Worm (Caenorhabditis elegans) whole organism, L4/young adult: ENCODE results near the gene F43C1.5.

Experiments used
- W03F9.2 ChIP-seq: fragments of 150-350 bp; optimal IDR thresholded peaks from 2 replicates; lab custom pipeline; 2014; ENCODE audit warnings: missing biosample characterization, missing genetic modification characterization
- dao-5 ChIP-seq: sonication (generic microtip); optimal IDR thresholded peaks from 2 replicates; lab custom pipeline; 2016; ENCODE audit warnings: missing genotype, missing genetic modification characterization, moderate library complexity, missing compliant biosample characterization
- him-1 ChIP-seq: sonication (generic microtip); optimal IDR thresholded peaks from 2 replicates; lab custom pipeline; 2016; ENCODE audit warnings: missing genotype, missing genetic modification reagents, missing genetic modification characterization, missing compliant biosample characterization

Gene F43C1.5

DNA sequence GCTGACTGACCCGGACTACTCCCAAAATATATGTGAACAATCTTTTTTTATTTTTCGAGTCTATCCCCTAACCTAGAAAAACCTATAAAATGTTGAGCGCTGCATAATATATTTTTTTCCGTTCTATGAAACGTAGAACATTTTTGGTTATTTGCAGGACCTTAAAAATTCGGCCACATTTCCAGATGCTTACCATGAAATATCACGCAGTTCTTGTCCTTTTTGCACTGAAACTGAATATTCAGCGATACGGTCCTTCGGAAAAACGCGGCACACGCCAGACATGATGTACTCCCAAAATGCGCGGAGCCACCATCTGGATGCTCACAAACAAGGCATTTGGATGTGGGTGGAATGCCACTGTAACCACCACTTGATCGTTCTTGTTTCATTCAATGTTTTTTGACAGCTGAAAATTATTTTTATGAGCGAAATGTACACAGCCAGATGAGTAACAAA, 3.9 kb downstream of the F43C1.5 start, which contains the start of gene nhr-20:
Gene nhr-20 (minus strand): TSS at position 409 of the 459 bp plus-strand sequence.
- TF ChIP-seq him-1 = no peak
- no peak for TF ChIP-seq W03F9.2 (tag; lab: Kevin White, UChicago)
- TF ChIP-seq dao-5 (tag; lab: Kevin White, UChicago) = no peak

DNA sequence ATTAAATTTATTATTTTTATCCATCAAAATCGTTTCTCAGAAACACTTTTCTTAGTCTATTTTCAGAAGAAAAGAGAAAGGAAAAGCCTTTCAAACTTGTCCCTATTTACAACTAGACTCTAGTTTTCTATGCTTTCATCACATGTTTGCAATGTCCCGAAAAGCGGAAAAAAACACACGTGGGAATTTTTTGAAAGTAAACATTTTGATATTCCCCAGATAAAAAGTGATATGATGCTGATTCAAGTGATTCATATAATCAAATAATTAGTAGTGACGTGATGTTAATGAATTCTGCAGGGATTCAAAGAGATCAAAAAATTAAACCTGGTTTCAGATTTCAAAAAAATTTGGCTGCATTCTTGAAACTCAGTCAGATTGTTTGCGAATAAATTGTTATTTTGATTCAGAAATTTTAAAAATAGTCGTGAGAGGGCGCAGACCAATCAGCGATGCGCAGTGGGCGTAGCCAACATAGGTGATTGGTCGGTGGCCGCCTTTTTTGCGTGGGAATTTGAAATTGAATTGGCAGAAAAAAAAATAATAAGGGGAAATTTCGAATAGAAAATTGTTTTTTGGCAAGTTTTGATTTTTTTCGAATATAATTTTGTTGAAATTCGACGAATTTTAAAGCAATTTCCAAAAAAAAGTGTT, 5.8 kb downstream of the F43C1.5 start:
- TF ChIP-seq dao-5 (tag; lab: Kevin White, UChicago) (no peak), him-1 (no peak)

DNA sequence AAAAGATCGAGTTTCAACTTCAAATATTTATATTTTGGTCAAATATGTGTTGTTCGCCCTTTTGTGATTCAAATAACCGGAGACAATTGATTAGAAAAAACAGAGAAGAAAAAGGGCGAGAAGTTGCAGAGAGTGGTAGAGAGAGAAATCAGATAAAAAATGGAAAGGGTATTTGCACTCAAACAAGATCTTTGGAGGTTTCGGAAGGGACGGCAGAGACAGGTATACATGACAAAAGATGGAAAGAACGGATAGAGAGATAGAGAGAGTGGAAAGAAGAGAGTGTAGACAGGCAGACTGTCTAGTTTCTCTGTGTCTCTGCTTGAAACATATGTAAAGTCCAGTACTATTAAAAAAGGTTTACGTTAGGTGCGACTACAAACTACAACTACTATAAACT, 7.2 kb downstream of the F43C1.5 start:
- no peak for TF ChIP-seq W03F9.2 (tag; lab: Kevin White, UChicago)
- no peak for TF ChIP-seq him-1

DNA sequence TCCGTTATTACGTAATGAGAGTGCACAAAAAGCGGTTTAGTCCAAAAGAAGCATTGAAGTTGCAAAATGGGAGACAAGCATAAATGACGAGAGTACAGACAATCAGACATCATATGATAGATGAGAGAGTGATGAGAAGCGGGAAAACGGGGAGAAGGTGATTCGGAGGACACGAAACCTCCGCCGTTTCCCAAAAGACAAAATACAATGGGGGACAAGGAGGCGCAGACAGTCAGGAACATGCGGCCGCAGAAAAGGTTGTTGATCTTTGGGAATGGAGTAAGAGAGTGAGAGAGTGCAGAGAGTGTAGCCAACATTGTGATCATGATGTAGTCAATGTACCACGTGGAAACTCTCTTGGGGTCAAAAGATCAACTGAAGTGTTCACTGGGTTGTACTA, 8.7 kb downstream of the F43C1.5 start:
- peak; percentile 31 for TF ChIP-seq him-1
- no peak for TF ChIP-seq dao-5 (tag; lab: Kevin White, UChicago)
- TF ChIP-seq W03F9.2 (tag; lab: Kevin White, UChicago) = peak; percentile 68

DNA sequence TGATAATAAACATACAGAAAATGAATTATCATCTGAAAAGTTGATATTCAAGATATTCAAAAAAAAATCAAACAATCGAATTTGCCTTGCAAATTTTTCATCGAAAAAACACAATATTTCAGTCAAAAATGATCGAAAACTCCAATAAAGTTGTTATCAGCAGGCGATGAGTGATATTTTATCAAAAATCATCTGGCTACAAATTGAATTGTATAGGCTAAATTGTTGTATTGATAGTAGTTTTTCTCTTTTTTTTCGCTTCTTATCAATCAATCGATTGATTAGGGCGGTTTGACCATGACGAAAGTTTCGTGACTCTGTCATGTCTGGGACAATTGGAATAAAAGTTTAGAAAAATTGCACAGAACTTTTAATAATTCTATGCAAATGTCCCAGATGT, 11.2 kb downstream of the F43C1.5 start:
- no peak for TF ChIP-seq W03F9.2 (tag; lab: Kevin White, UChicago)

DNA sequence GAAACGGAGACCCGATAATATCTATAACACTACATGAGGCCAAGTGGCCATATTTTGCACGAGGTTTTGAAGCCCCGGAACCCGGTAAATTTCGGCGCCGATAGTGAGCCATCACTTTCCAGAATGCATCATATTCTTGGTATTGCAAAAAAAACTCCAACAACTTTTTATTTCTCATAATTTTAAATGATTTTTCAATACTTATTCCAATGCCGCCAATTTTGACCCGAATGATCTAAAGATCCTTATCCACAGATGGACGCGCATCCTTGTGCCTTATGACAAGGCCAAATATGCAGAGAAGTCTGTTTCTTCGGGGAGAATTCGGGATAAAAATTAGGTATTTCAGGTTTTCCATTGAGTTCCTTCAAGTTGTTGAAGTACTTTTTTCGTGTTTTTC, 12.2 kb downstream of the F43C1.5 start:
- TF ChIP-seq him-1 (no peak), W03F9.2 (tag; lab: Kevin White, UChicago) (no peak), dao-5 (tag; lab: Kevin White, UChicago) (no peak)

DNA sequence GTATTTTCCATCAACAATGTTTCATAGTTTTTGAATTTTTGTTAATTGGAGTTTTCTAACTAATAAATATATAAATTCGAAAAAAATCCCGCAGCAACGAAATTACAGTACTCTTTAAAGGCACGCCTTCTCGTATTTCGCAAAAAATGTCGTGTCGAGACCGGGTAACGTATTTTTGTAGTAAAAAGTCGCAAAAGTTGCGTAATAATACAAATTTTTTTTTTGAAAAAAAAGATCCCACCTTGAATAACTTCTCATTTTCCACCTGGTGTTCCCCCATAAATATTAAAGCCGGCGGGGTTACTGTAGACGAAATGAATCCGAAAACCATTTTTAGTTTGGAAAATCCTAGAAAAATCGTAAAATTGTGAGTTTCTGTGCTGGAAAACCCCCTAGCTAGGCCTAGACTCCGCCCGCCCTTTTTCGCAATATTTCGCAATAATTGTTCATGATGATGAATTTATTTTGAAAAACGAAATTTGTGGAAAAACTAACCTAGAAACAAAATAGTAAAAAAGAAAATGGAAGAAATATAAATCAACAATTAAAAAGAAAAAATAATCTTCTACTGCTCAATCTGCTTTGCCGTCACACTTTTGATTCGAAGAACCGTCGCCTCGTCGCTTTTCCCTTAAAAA, 13.4 kb downstream of the F43C1.5 start, which contains the start of gene F43C1.7:
Gene F43C1.7 (minus strand): TSS at position 351 of the 638 bp plus-strand sequence.
- TF ChIP-seq him-1 (no peak), dao-5 (tag; lab: Kevin White, UChicago) (no peak), W03F9.2 (tag; lab: Kevin White, UChicago) (no peak)

DNA sequence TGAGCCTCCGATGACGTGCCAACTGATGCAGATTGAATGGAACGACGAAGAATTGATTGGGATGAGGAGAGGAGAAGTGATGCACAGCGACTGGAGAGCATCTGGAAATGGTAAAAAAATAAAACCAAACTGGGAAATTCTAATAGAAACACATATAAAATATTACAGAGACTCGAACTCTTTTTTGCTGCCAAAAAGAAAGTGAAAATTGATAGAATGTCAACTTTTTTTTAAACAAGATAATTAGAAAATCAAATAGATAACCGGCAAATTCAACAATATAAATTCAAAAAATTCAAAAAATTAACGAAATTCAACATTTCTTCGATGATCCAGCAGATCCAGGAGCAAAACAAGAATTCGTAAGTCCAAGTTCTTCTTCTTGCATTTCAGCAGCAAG, 14.5 kb downstream of the F43C1.5 start, which contains the start of gene mrpl-21:
Gene mrpl-21 (minus strand): TSS at position 101 of the 400 bp plus-strand sequence.
- no peak for TF ChIP-seq him-1
- TF ChIP-seq dao-5 (tag; lab: Kevin White, UChicago) = no peak
- TF ChIP-seq W03F9.2 (tag; lab: Kevin White, UChicago) = no peak

DNA sequence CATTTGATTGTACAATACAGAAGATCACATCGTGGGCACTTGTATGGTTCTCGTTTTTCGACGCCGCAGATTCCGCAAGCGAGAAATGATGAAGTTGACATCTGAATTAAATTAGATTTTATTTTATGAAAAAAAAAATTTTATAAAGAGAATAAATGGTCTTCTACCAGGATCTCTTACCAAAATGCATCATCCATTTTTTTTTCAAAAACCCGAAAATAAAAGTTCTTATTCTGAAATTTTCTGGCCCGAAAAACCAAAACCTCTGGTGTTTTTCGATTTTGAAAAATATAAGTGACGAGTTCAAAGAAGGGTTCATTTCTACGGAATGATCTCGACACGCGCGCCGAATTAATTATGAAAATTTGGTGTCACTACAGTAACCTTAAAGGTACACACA, 15.3 kb downstream of the F43C1.5 start, which contains the start of gene zhit-2:
Gene zhit-2 (minus strand): TSS at position 101 of the 400 bp plus-strand sequence.
- no peak for TF ChIP-seq him-1
- no peak for TF ChIP-seq W03F9.2 (tag; lab: Kevin White, UChicago)
- TF ChIP-seq dao-5 (tag; lab: Kevin White, UChicago) = no peak

DNA sequence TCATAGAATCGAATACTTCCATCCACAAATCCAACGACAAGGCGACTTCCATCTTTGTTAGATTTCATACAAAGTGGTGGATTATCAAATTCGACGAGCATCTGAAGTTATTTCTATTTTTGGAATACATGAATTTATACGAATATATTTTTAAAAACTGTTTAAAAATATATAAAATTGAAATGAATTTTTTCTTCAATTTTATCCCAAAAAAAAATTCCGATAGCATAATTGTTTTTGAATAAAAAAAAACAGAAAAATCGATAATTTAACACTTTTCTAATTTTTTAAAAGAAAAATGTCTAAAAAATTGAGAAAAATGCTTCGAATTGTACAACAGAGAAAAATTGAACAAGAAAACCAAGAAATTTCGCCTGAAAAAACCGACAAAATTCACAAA, 18.6 kb downstream of the F43C1.5 start, which contains the start of gene Y44F5A.1:
Gene Y44F5A.1 (minus strand): TSS at position 101 of the 400 bp plus-strand sequence.
- no peak for TF ChIP-seq W03F9.2 (tag; lab: Kevin White, UChicago)
- TF ChIP-seq him-1 = no peak
- TF ChIP-seq dao-5 (tag; lab: Kevin White, UChicago) = no peak

DNA sequence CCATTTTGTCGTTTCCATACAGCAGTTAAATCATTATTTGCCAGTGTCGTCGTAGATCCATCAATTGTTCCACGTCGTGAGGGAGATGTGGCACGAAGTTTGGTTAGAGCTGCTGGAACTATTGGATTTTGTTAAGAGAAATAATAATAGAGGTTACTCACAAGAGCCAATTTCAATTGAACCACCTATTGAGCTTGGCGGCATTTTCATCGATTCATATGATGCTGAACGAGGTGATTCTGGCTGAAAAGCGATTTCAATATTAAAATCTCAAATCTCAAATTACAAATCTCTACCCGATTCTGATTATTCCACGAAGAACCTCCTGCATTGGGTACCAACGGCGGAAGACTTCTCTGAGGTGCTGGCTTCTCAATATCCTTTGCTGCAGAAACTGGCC, 29.0 kb downstream of the F43C1.5 start:
- TF ChIP-seq W03F9.2 (tag; lab: Kevin White, UChicago) = no peak
- no peak for TF ChIP-seq dao-5 (tag; lab: Kevin White, UChicago)
- no peak for TF ChIP-seq him-1

DNA sequence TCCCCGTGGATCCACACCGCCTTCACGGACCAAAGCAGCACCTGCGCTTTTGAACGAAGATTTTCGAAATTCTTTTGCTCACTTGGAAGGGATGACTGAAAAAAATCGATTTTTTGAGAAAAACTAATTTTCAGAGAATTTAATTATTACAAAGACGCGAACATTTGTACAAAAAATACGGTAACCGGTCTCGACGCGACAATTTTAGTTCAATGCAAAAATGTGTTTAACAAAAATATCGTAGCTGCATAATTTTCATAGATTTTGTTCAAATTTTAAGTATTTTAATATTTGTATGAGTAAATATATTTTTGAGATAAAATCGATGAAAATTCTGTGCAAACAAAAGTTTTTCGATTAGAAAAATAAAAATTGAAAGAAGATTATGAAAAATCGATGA, 34.1 kb downstream of the F43C1.5 start, which contains the start of gene T08A11.1:
Gene T08A11.1 (minus strand): TSS at position 101 of the 400 bp plus-strand sequence.
- TF ChIP-seq W03F9.2 (tag; lab: Kevin White, UChicago) (no peak), dao-5 (tag; lab: Kevin White, UChicago) (no peak), him-1 (no peak)

DNA sequence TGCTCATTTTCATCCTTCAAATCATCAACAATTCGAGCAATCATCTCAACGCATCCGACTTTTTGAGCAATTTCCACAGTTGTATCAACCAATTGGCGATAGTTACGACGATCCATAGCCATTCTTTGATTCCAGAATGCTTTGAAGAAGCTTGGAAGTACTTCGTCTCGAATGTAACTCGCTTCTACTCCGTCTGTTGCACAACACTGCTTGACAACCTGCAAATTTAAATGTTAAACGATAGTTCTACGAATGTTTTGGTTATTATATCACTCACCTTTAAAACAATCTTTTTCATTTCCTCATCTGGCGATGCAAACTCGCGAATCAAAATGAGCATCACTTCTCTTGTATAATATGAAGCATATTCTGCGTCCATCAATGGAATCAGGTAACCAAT, 37.0 kb downstream of the F43C1.5 start:
- no peak for TF ChIP-seq dao-5 (tag; lab: Kevin White, UChicago)
- no peak for TF ChIP-seq W03F9.2 (tag; lab: Kevin White, UChicago)
- no peak for TF ChIP-seq him-1

DNA sequence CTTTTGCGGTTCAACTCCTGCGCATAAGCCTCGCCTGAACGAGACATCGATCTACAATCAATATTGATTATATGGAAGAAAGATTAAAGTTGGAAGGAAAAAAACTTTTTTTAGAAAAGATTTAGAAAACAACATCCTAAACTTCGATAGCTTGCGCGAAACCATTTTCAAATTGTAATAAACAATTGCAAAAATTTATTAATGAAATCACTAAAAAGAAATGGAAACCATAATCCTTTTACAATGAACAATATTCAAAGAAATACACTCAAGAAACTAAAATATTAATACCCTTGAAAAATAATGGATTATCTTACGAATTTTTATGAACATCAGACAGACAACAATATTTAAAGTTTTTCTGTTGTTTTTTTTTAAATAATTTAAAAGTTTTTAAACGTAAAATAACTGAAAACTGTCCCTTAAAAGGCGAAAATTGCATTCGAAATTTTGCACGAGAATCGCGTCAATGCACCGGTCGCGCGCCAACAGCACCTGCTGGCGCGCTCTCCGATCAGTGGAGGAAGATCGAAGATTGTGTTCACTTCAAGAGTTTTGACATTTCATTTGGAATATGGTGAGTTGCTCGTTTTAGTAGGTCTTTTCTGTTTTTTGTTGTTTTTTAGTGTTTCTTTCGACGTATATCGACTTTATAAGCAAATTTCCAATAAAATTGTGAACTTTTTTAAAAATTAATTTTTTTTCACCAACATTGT, 40.4 kb downstream of the F43C1.5 start, which contains the start of the genes sftb-1 and R10E4.1:
Gene sftb-1 (minus strand): TSS at position 51 of the 716 bp plus-strand sequence.
Gene R10E4.1 (plus strand): TSS at position 524 of the 716 bp plus-strand sequence.
- TF ChIP-seq W03F9.2 (tag; lab: Kevin White, UChicago) = peak; percentile 64
- TF ChIP-seq him-1 = no peak
